Worm (Caenorhabditis elegans) whole organism, midembryonic: Measurements from ENCODE around the gene F47D12.6.

Source experiments
- T22C8.4 ChIP-seq: fragments of 200-800 bp; sonication (Bioruptor generic); IDR thresholded peaks from 2 replicates; pipeline ENCODE4 v1.3.6; 2022; ENCODE audit warnings: missing genetic modification characterization, missing compliant biosample characterization
- cog-1 ChIP-seq: sonication (generic microtip); optimal IDR thresholded peaks from 2 replicates; lab custom pipeline; 2016; ENCODE audit warnings: missing genetic modification characterization, missing compliant biosample characterization
- flt-1 ChIP-seq: fragments of 200-800 bp; sonication (Bioruptor generic); IDR thresholded peaks from 2 replicates; pipeline ENCODE4 v1.3.6; 2022; ENCODE audit warnings: missing genetic modification characterization, missing compliant biosample characterization
- klf-2 ChIP-seq: fragments of 200-800 bp; sonication (Bioruptor generic); conservative IDR thresholded peaks from 2 replicates; pipeline ENCODE4 v1.3.6; 2022; ENCODE audit warnings: missing genetic modification reagents, missing genetic modification characterization, missing compliant biosample characterization
- med-1 ChIP-seq: sonication (generic microtip); optimal IDR thresholded peaks from 2 replicates; lab custom pipeline; 2017; ENCODE audit warnings: missing genetic modification characterization, mild to moderate bottlenecking, missing compliant biosample characterization, antibody characterized with exemption, missing genetic modification reagents; ENCODE audit not compliant: insufficient read depth
- ref-1 ChIP-seq: fragments of 200-800 bp; sonication (Bioruptor generic); conservative IDR thresholded peaks from 2 replicates; pipeline ENCODE4 v1.3.6; 2022; ENCODE audit warnings: missing genetic modification reagents, missing genetic modification characterization, missing compliant biosample characterization
- tab-1 ChIP-seq: fragments of 200-800 bp; sonication (Bioruptor generic); IDR thresholded peaks from 2 replicates; pipeline ENCODE4 v1.3.6; 2022; ENCODE audit warnings: missing genetic modification characterization, missing compliant biosample characterization
- ztf-23 ChIP-seq: fragments of 200-800 bp; sonication (Bioruptor generic); IDR thresholded peaks from 2 replicates; pipeline ENCODE4 v1.3.6; 2022; ENCODE audit warnings: missing genetic modification reagents, missing genetic modification characterization, missing compliant biosample characterization
- ztf-29 ChIP-seq: fragments of 200-800 bp; sonication (Bioruptor generic); IDR thresholded peaks from 2 replicates; pipeline ENCODE4 v1.3.6; 2022; ENCODE audit warnings: missing genetic modification reagents, missing genetic modification characterization, missing compliant biosample characterization

Gene F47D12.6

DNA sequence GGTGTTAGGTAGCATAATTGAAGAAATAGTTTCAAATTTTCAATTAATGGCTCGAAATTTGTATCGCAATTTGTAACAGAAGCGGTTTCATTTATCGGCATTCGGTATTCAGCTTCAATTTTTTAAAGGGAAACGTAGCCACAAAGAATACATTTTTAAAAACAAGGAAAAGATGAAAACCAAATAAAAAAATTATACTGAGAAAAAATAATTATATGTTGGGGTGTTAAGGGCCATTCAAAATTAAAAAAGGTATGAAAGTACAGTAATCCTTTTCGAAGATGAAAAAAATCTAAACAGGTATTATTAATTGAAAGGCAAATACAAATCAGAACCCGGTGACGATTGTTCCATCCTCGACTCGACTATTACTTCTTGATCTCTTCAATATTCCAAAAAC is 28.8 kb downstream of the F47D12.6 start, which contains the start of gene srg-1:
srg-1 (minus strand) TSS at position 101 of the 400 bp plus-strand sequence.
- no peak for TF ChIP-seq T22C8.4 (GFP tag; lab: Robert Waterston, UW)
- no peak for TF ChIP-seq flt-1 (GFP tag; lab: Robert Waterston, UW)
- no peak for TF ChIP-seq ztf-29
- TF ChIP-seq klf-2 (GFP tag; lab: Robert Waterston, UW): no peak
- TF ChIP-seq cog-1: no peak
- no peak for TF ChIP-seq med-1 (GFP tag; lab: Kevin White, UChicago)
- no peak for TF ChIP-seq tab-1 (GFP tag; lab: Robert Waterston, UW)
- no peak for TF ChIP-seq ztf-23 (GFP tag; lab: Robert Waterston, UW)
- TF ChIP-seq ref-1 (GFP tag; lab: Robert Waterston, UW): no peak

- TF ChIP-seq cog-1 (no peak), klf-2 (GFP tag; lab: Robert Waterston, UW) (no peak), flt-1 (GFP tag; lab: Robert Waterston, UW) (no peak), ztf-23 (GFP tag; lab: Robert Waterston, UW) (no peak), ref-1 (GFP tag; lab: Robert Waterston, UW) (no peak), tab-1 (GFP tag; lab: Robert Waterston, UW) (no peak), ztf-29 (no peak), med-1 (GFP tag; lab: Kevin White, UChicago) (no peak), T22C8.4 (GFP tag; lab: Robert Waterston, UW) (no peak)
Measured at ce11 chrIII:6256675-6257074, 30.4 kb downstream of the F47D12.6 start, which contains the start of gene srg-9. Gene srg-9, minus strand, starts transcription at chrIII:6256775.

- no peak for TF ChIP-seq ref-1 (GFP tag; lab: Robert Waterston, UW)
- TF ChIP-seq tab-1 (GFP tag; lab: Robert Waterston, UW): no peak
- TF ChIP-seq ztf-23 (GFP tag; lab: Robert Waterston, UW): no peak
- no peak for TF ChIP-seq med-1 (GFP tag; lab: Kevin White, UChicago)
- no peak for TF ChIP-seq klf-2 (GFP tag; lab: Robert Waterston, UW)
- TF ChIP-seq T22C8.4 (GFP tag; lab: Robert Waterston, UW): no peak
Measured at ce11 chrIII:6254737-6255136, 32.4 kb downstream of the F47D12.6 start, which contains the start of gene srg-8. Gene srg-8, minus strand, starts transcription at chrIII:6254837.

DNA sequence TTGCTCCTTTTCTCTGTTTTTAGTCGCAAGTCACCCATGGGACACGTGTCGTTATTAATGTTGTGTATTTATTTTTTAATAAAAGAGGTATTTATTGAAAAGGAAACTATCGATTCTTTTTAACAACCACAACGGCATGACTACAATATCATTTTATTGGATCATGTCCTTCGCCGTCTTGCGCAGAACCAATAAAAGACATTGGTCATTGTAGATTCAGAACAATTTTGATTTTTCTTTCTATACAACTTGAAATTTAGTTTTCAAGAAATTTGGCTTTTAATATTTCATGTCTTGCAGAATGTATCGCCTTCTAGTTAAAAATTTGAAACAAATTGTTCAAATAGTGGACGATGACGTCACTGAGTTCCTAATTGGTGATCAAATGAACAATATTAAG is 35.6 kb downstream of the F47D12.6 start, which contains the start of gene amdh-1:
amdh-1 (plus strand) TSS at position 301 of the 400 bp plus-strand sequence.
- TF ChIP-seq ref-1 (GFP tag; lab: Robert Waterston, UW) (no peak), cog-1 (no peak), flt-1 (GFP tag; lab: Robert Waterston, UW) (no peak), med-1 (GFP tag; lab: Kevin White, UChicago) (no peak), ztf-29 (no peak), tab-1 (GFP tag; lab: Robert Waterston, UW) (no peak), T22C8.4 (GFP tag; lab: Robert Waterston, UW) (no peak), ztf-23 (GFP tag; lab: Robert Waterston, UW) (no peak), klf-2 (GFP tag; lab: Robert Waterston, UW) (no peak)

DNA sequence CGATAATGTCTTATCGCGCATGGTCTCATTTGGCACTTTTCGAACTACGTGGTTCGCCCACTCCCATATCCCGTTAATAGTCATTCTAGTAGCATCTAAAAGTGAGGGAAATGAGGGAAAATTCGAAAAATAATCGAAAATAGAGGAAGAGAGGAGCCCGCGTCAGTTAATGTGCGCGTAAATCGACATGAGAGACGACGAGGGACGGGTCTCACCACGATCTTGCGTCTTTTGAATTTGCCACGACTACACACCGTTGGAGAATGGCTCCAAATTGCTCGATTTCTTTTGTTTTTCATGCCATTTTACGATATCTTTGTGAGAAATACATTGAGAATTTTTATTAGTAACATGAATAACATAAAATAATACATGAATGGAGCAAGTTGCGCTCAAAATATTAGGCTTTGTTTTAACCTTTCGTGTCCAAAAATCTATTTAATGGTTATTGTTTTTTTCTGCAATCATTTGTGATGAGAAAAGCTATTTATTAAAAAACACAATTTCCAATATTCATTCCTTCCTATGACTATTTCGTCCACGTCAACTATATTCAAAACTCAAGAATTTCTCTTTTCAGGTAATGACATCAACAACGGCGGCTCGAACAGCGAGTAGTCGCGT is 38.9 kb downstream of the F47D12.6 start, which contains the start of the genes gen-1 and stt-3:
gen-1 (minus strand) TSS at position 95 of the 624 bp plus-strand sequence.
stt-3 (plus strand) TSS at position 574 of the 624 bp plus-strand sequence.
- no peak for TF ChIP-seq klf-2 (GFP tag; lab: Robert Waterston, UW)
- no peak for TF ChIP-seq cog-1
- TF ChIP-seq ztf-23 (GFP tag; lab: Robert Waterston, UW): no peak
- no peak for TF ChIP-seq tab-1 (GFP tag; lab: Robert Waterston, UW)
- no peak for TF ChIP-seq med-1 (GFP tag; lab: Kevin White, UChicago)
- no peak for TF ChIP-seq flt-1 (GFP tag; lab: Robert Waterston, UW)
- no peak for TF ChIP-seq T22C8.4 (GFP tag; lab: Robert Waterston, UW)
- no peak for TF ChIP-seq ztf-29
- TF ChIP-seq ref-1 (GFP tag; lab: Robert Waterston, UW): no peak

DNA sequence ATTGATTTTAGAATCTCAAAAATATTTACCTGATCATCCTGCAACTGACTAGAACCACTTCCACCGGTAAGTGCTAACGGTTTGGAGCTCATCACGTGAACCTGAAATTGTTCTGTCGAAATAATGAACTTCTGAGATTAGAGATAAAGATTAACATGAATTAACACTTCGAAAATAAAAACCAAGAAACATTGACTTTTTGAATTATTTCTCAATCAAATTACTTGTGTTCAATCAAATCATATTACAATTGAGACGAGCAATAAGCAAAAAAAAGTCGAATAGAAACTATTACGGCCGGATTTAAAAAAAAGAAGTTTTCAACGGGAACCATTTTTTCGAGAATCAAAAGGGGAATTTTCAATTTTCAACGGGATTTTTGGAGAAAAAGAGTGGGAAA is 41.4 kb downstream of the F47D12.6 start, which contains the start of gene bcas-2:
bcas-2 (minus strand) TSS at position 101 of the 400 bp plus-strand sequence.
- TF ChIP-seq flt-1 (GFP tag; lab: Robert Waterston, UW) (no peak), T22C8.4 (GFP tag; lab: Robert Waterston, UW) (no peak), ztf-23 (GFP tag; lab: Robert Waterston, UW) (no peak), ztf-29 (no peak), med-1 (GFP tag; lab: Kevin White, UChicago) (no peak), cog-1 (no peak), ref-1 (GFP tag; lab: Robert Waterston, UW) (no peak), tab-1 (GFP tag; lab: Robert Waterston, UW) (no peak), klf-2 (GFP tag; lab: Robert Waterston, UW) (no peak)

ce11 chrIII:6240528-6240927 is 46.6 kb downstream of the F47D12.6 start, which contains the start of gene T12A2.3:
Gene T12A2.3, plus strand, starts transcription at chrIII:6240828.
- TF ChIP-seq med-1 (GFP tag; lab: Kevin White, UChicago) (no peak), ref-1 (GFP tag; lab: Robert Waterston, UW) (no peak), tab-1 (GFP tag; lab: Robert Waterston, UW) (no peak), ztf-23 (GFP tag; lab: Robert Waterston, UW) (no peak), ztf-29 (no peak), cog-1 (no peak), klf-2 (GFP tag; lab: Robert Waterston, UW) (no peak), T22C8.4 (GFP tag; lab: Robert Waterston, UW) (no peak), flt-1 (GFP tag; lab: Robert Waterston, UW) (no peak)

DNA sequence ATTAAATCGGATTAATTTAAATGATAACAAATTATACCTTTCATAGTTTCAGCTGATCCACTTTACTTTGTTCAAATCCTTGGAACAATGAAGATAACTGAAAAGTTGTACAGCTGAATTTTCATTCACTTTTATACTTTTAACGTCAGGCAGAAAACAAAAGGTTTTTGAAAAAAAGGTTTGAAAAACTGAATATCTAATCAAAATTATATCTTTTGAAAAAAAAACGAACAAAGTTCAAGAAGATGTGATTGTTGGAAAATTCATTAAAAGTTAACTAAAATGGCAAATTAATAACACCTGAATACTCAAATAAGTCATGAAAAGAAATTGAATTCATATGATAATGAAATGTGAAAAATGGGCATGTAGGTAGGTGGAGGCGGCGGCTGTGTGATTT is 50.4 kb downstream of the F47D12.6 start, which contains the start of gene T12A2.21:
T12A2.21 (minus strand) TSS at position 101 of the 400 bp plus-strand sequence.
- TF ChIP-seq ref-1 (GFP tag; lab: Robert Waterston, UW): no peak
- no peak for TF ChIP-seq tab-1 (GFP tag; lab: Robert Waterston, UW)
- TF ChIP-seq ztf-29: no peak
- no peak for TF ChIP-seq med-1 (GFP tag; lab: Kevin White, UChicago)
- TF ChIP-seq flt-1 (GFP tag; lab: Robert Waterston, UW): no peak
- TF ChIP-seq T22C8.4 (GFP tag; lab: Robert Waterston, UW): no peak
- TF ChIP-seq ztf-23 (GFP tag; lab: Robert Waterston, UW): no peak
- no peak for TF ChIP-seq klf-2 (GFP tag; lab: Robert Waterston, UW)
